Worm (Caenorhabditis elegans) whole organism, L1 larva: ENCODE measurements around the gene oac-14.
A peak's percentile ranks its signal among the peaks of the same experiment; 100 is the strongest.
"Not testable (repeated sequence)": the region's sequence is repeated elsewhere in the genome, so short reads cannot be mapped to it uniquely, and the experiment has no call there.

Experiments
- C04F5.9 ChIP-seq: sonication (generic microtip); optimal IDR thresholded peaks from 2 replicates; lab custom pipeline; 2016; ENCODE audit warnings: missing genetic modification characterization, missing compliant biosample characterization
- C16A3.4 ChIP-seq: fragments of 150-350 bp; optimal IDR thresholded peaks from 2 replicates; lab custom pipeline; 2014; ENCODE audit warnings: missing biosample characterization, missing genetic modification characterization
- Y116A8C.19 ChIP-seq: sonication (generic microtip); optimal IDR thresholded peaks from 2 replicates; lab custom pipeline; 2016; ENCODE audit warnings: missing compliant biosample characterization, missing genetic modification characterization, borderline replicate concordance
- aha-1 ChIP-seq: fragments of 150-350 bp; optimal IDR thresholded peaks from 2 replicates; lab custom pipeline; 2014; ENCODE audit warnings: missing biosample characterization, missing genetic modification characterization
- alr-1 ChIP-seq: fragments of 200-800 bp; sonication (Bioruptor generic); optimal IDR thresholded peaks from 2 replicates; lab custom pipeline; 2018; ENCODE audit warnings: borderline replicate concordance, mild to moderate bottlenecking, missing genetic modification characterization, missing compliant biosample characterization
- aly-2 ChIP-seq: fragments of 150-350 bp; optimal IDR thresholded peaks from 2 replicates; lab custom pipeline; 2014; ENCODE audit warnings: missing biosample characterization, missing genetic modification characterization
- blmp-1 ChIP-seq: fragments of 150-350 bp; optimal IDR thresholded peaks from 2 replicates; lab custom pipeline; 2014; ENCODE audit warnings: missing biosample characterization, missing genetic modification characterization
- ceh-82 ChIP-seq, 3 experiments: fragments of 150-350 bp in 1 of 3; sonication (generic microtip) in 2 of 3; optimal IDR thresholded peaks; 2 replicates each; lab custom pipeline; 2014 to 2017; ENCODE audit warnings: missing biosample characterization in 3 of 3, missing genetic modification characterization in 3 of 3
- ces-1 ChIP-seq: fragments of 150-350 bp; optimal IDR thresholded peaks from 2 replicates; lab custom pipeline; 2014; ENCODE audit warnings: missing biosample characterization, missing genetic modification reagents, missing genetic modification characterization
- efl-1 ChIP-seq, 4 experiments: fragments of 150-350 bp; optimal IDR thresholded peaks in 3 of 4; peaks in 1 of 4; 1 replicate in 1 of 4; 2 replicates in 3 of 4; lab custom pipeline; 2014; ENCODE audit warnings: missing biosample characterization in 2 of 4, missing genetic modification characterization in 2 of 4, missing genetic modification reagents in 2 of 4
- egl-13 ChIP-seq: sonication (generic microtip); optimal IDR thresholded peaks from 2 replicates; lab custom pipeline; 2016; ENCODE audit warnings: missing genotype, missing genetic modification reagents, missing genetic modification characterization, missing compliant biosample characterization
- fkh-8 ChIP-seq: sonication (generic microtip); optimal IDR thresholded peaks from 2 replicates; lab custom pipeline; 2016; ENCODE audit warnings: mild to moderate bottlenecking, missing genetic modification characterization, missing compliant biosample characterization
- fos-1 ChIP-seq: fragments of 150-350 bp; optimal IDR thresholded peaks from 2 replicates; lab custom pipeline; 2014; ENCODE audit warnings: missing biosample characterization, missing genetic modification characterization
- hlh-4 ChIP-seq: sonication (generic microtip); optimal IDR thresholded peaks from 2 replicates; lab custom pipeline; 2016; ENCODE audit warnings: mild to moderate bottlenecking, missing genetic modification characterization, missing compliant biosample characterization
- hpl-2 ChIP-seq: fragments of 150-350 bp; optimal IDR thresholded peaks from 2 replicates; lab custom pipeline; 2014; ENCODE audit warnings: missing biosample characterization, missing genetic modification reagents, missing genetic modification characterization
- irx-1 ChIP-seq: sonication (generic microtip); optimal IDR thresholded peaks from 2 replicates; lab custom pipeline; 2016; ENCODE audit warnings: missing genetic modification characterization, missing compliant biosample characterization
- isw-1 ChIP-seq: fragments of 200-800 bp; sonication (Bioruptor generic); IDR thresholded peaks from 2 replicates; pipeline ENCODE4 v1.3.6; 2022; ENCODE audit warnings: missing genetic modification characterization, missing compliant biosample characterization
- jun-1 ChIP-seq: fragments of 150-350 bp; optimal IDR thresholded peaks from 2 replicates; lab custom pipeline; 2014; ENCODE audit warnings: missing biosample characterization, missing genetic modification reagents, missing genetic modification characterization
- lin-13 ChIP-seq: fragments of 150-350 bp; optimal IDR thresholded peaks from 2 replicates; lab custom pipeline; 2014; ENCODE audit warnings: missing biosample characterization, missing genetic modification reagents, missing genetic modification characterization
- lin-14 ChIP-seq: fragments of 200-800 bp; sonication (Bioruptor generic); optimal IDR thresholded peaks from 2 replicates; lab custom pipeline; 2018; ENCODE audit warnings: mild to moderate bottlenecking, missing genetic modification characterization, moderate library complexity, missing compliant biosample characterization
- lin-39 ChIP-seq: fragments of 150-350 bp; optimal IDR thresholded peaks from 2 replicates; lab custom pipeline; 2014; ENCODE audit warnings: missing biosample characterization, missing genetic modification reagents, missing genetic modification characterization
- lir-3 ChIP-seq: sonication (generic microtip); optimal IDR thresholded peaks from 2 replicates; lab custom pipeline; 2016; ENCODE audit warnings: mild to moderate bottlenecking, missing genetic modification characterization, moderate library complexity, missing compliant biosample characterization; ENCODE audit not compliant: poor library complexity
- lsy-2 ChIP-seq, 2 experiments: fragments of 150-350 bp; optimal IDR thresholded peaks; 2 replicates each; lab custom pipeline; 2014; ENCODE audit warnings: missing biosample characterization in 2 of 2, missing genetic modification characterization in 2 of 2
- mdl-1 ChIP-seq, 2 experiments: fragments of 150-350 bp; optimal IDR thresholded peaks; 2 replicates each; lab custom pipeline; 2014 to 2017; ENCODE audit warnings: missing biosample characterization in 2 of 2, missing genetic modification characterization in 2 of 2, inconsistent platforms in 1 of 2
- nhr-12 ChIP-seq: sonication (generic microtip); optimal IDR thresholded peaks from 2 replicates; lab custom pipeline; 2017; ENCODE audit warnings: missing biosample characterization, missing genetic modification characterization
- nhr-19 ChIP-seq: fragments of 200-800 bp; sonication (Bioruptor generic); conservative IDR thresholded peaks from 2 replicates; pipeline ENCODE4 v1.3.6; 2022; ENCODE audit warnings: missing genetic modification characterization, missing compliant biosample characterization
- nhr-20 ChIP-seq: sonication (generic microtip); optimal IDR thresholded peaks from 2 replicates; lab custom pipeline; 2016; ENCODE audit warnings: mild to moderate bottlenecking, missing genetic modification characterization, missing compliant biosample characterization
- nhr-28 ChIP-seq: fragments of 150-350 bp; optimal IDR thresholded peaks from 2 replicates; lab custom pipeline; 2014; ENCODE audit warnings: missing biosample characterization, missing genetic modification characterization
- nhr-47 ChIP-seq: sonication (generic microtip); optimal IDR thresholded peaks from 2 replicates; lab custom pipeline; 2016; ENCODE audit warnings: mild to moderate bottlenecking, missing genetic modification characterization, moderate library complexity, missing compliant biosample characterization
- nhr-71 ChIP-seq: sonication (generic microtip); optimal IDR thresholded peaks from 2 replicates; lab custom pipeline; 2016; ENCODE audit warnings: mild to moderate bottlenecking, missing genetic modification characterization, moderate library complexity, missing compliant biosample characterization
- nhr-76 ChIP-seq: sonication (generic microtip); optimal IDR thresholded peaks from 2 replicates; lab custom pipeline; 2017; ENCODE audit warnings: missing biosample characterization, missing genetic modification characterization
- nhr-77 ChIP-seq: fragments of 150-350 bp; optimal IDR thresholded peaks from 2 replicates; lab custom pipeline; 2014; ENCODE audit warnings: missing biosample characterization, missing genetic modification characterization
- nhr-84 ChIP-seq: sonication (generic microtip); optimal IDR thresholded peaks from 2 replicates; lab custom pipeline; 2017; ENCODE audit warnings: missing biosample characterization, missing genetic modification characterization
- nhr-90 ChIP-seq: sonication (generic microtip); optimal IDR thresholded peaks from 2 replicates; lab custom pipeline; 2016; ENCODE audit warnings: mild to moderate bottlenecking, missing genetic modification characterization, missing compliant biosample characterization; ENCODE audit not compliant: poor library complexity
- pag-3 ChIP-seq: sonication (generic microtip); optimal IDR thresholded peaks from 2 replicates; lab custom pipeline; 2017; ENCODE audit warnings: missing genetic modification characterization, mild to moderate bottlenecking, missing compliant biosample characterization, antibody characterized with exemption, borderline replicate concordance; ENCODE audit not compliant: insufficient read depth
- rnt-1 ChIP-seq: sonication (generic microtip); optimal IDR thresholded peaks from 2 replicates; lab custom pipeline; 2016; ENCODE audit warnings: mild to moderate bottlenecking, missing genetic modification characterization, moderate library complexity, missing compliant biosample characterization
- skn-1 ChIP-seq: fragments of 150-350 bp; optimal IDR thresholded peaks from 2 replicates; lab custom pipeline; 2014; ENCODE audit warnings: missing biosample characterization, missing genetic modification characterization
- snpc-4 ChIP-seq: fragments of 150-350 bp; optimal IDR thresholded peaks from 2 replicates; lab custom pipeline; 2014; ENCODE audit warnings: missing biosample characterization, missing genetic modification characterization
- sup-37 ChIP-seq: fragments of 200-800 bp; sonication (Bioruptor generic); optimal IDR thresholded peaks from 2 replicates; lab custom pipeline; 2018; ENCODE audit warnings: mild to moderate bottlenecking, missing genetic modification characterization, missing compliant biosample characterization
- unc-130 ChIP-seq: fragments of 150-350 bp; optimal IDR thresholded peaks from 2 replicates; lab custom pipeline; 2017; ENCODE audit warnings: missing biosample characterization, missing genetic modification characterization, inconsistent platforms
- unc-98 ChIP-seq: fragments of 200-800 bp; sonication (Bioruptor generic); IDR thresholded peaks from 2 replicates; pipeline ENCODE4 v1.3.6; 2022; ENCODE audit warnings: missing genetic modification characterization, missing compliant biosample characterization
- ztf-11 ChIP-seq, 2 experiments: sonication (generic microtip); optimal IDR thresholded peaks; 2 replicates each; lab custom pipeline; 2016 to 2017; ENCODE audit warnings: missing genetic modification characterization in 2 of 2, missing biosample characterization in 1 of 2, missing compliant biosample characterization in 1 of 2

oac-14 gene

ce11 chrX:10145011-10145410 lies 3.2 kb upstream of the oac-14 start (continued):
- TF ChIP-seq unc-98 (GFP tag; lab: Robert Waterston, UW) (0 out of 2 replicates have a peak, but pooled peaks have one; percentile 18), aly-2 (tag; lab: Kevin White, UChicago) (no peak), Y116A8C.19 (tag; lab: Kevin White, UChicago) (no peak), lin-14 (GFP tag; lab: Kevin White, UChicago) (peak; percentile 71), alr-1 (no peak), hlh-4 (tag; lab: Kevin White, UChicago) (no peak), hpl-2 (GFP tag; lab: Kevin White, UChicago) (no peak), ztf-11 (tag; optimal IDR thresholded peaks at IDR 0.05; lab: Kevin White, UChicago) (peak in 1 of 2 experiments; percentile 46), nhr-19 (GFP tag; lab: Robert Waterston, UW) (peak; percentile 74), sup-37 (peak; percentile 1)

- TF ChIP-seq nhr-90 (tag; lab: Kevin White, UChicago) (no peak), ces-1 (GFP tag; lab: Kevin White, UChicago) (no peak), ztf-11 (tag; optimal IDR thresholded peaks at IDR 0.05; lab: Kevin White, UChicago) (no peak), C04F5.9 (tag; lab: Kevin White, UChicago) (no peak)
Measured at ce11 chrX:10141264-10141663, 549 bp downstream of the oac-14 start.

- TF ChIP-seq nhr-71 (tag; lab: Kevin White, UChicago) (peak; percentile 28), fkh-8 (tag; lab: Kevin White, UChicago) (peak; percentile 45), skn-1 (tag; lab: Kevin White, UChicago) (peak; percentile 25), blmp-1 (tag; lab: Kevin White, UChicago) (peak; percentile 52), pag-3 (tag; lab: Kevin White, UChicago) (no peak)
Measured at ce11 chrX:10138494-10138893, 3.3 kb downstream of the oac-14 start, which contains the start of gene moc-1. TSS of gene moc-1 (minus strand) at chrX:10138620.

- TF ChIP-seq nhr-28 (tag; lab: Kevin White, UChicago) (no peak), lin-39 (no peak), aha-1 (tag; lab: Kevin White, UChicago) (no peak), nhr-12 (tag; lab: Kevin White, UChicago) (no peak), nhr-84 (tag; lab: Kevin White, UChicago) (no peak), mdl-1 (tag; optimal IDR thresholded peaks at IDR 0.05; lab: Kevin White, UChicago) (no peak), jun-1 (tag; lab: Kevin White, UChicago) (no peak), nhr-76 (no peak), ces-1 (GFP tag; lab: Kevin White, UChicago) (no peak), snpc-4 (tag; lab: Kevin White, UChicago) (no peak), isw-1 (GFP tag; lab: Robert Waterston, UW) (no peak)
Measured at ce11 chrX:10133082-10133481, 8.7 kb downstream of the oac-14 start, which contains the start of gene unc-58. TSS of gene unc-58 (minus strand) at chrX:10133182.

ce11 chrX:10132546-10133032 lies 9.2 kb downstream of the oac-14 start:
- TF ChIP-seq lsy-2 (tag; optimal IDR thresholded peaks at IDR 0.05; lab: Kevin White, UChicago), result peak in 1 of 2 experiments; percentile 59
- peak; percentile 64 for TF ChIP-seq nhr-19 (GFP tag; lab: Robert Waterston, UW)
- TF ChIP-seq nhr-20 (tag; lab: Kevin White, UChicago), result peak; percentile 50
- TF ChIP-seq jun-1 (tag; lab: Kevin White, UChicago), result peak; percentile 26
- TF ChIP-seq lin-13 (GFP tag; lab: Kevin White, UChicago), result peak; percentile 30
- TF ChIP-seq nhr-77 (tag; lab: Kevin White, UChicago), result peak; percentile 40
- TF ChIP-seq C16A3.4 (tag; lab: Kevin White, UChicago), result peak; percentile 54
- TF ChIP-seq rnt-1 (tag; lab: Kevin White, UChicago), result peak; percentile 64
- peak in 2 of 3 experiments; percentile 32 to 53 for TF ChIP-seq ceh-82 (tag; optimal IDR thresholded peaks at IDR 0.05; lab: Kevin White, UChicago)
- TF ChIP-seq egl-13 (tag; lab: Kevin White, UChicago), result peak; percentile 13
- TF ChIP-seq nhr-71 (tag; lab: Kevin White, UChicago), result peak; percentile 59
- peak; percentile 57 for TF ChIP-seq nhr-90 (tag; lab: Kevin White, UChicago)
- peak; percentile 73 for TF ChIP-seq nhr-47 (tag; lab: Kevin White, UChicago)
- TF ChIP-seq lir-3, result peak; percentile 42
- peak; percentile 60 for TF ChIP-seq lin-14 (GFP tag; lab: Kevin White, UChicago)
- peak; percentile 27 for TF ChIP-seq skn-1 (tag; lab: Kevin White, UChicago)
- TF ChIP-seq fos-1 (tag; lab: Kevin White, UChicago), result peak; percentile 29
- not testable (repeated sequence) for TF ChIP-seq efl-1 (optimal IDR thresholded peaks at IDR 0.05; lab: Kevin White, UChicago)
- peak in 1 of 2 experiments; percentile 61 for TF ChIP-seq efl-1 (GFP tag; optimal IDR thresholded peaks at IDR 0.05 in 1 of 2; lab: Kevin White, UChicago)
- TF ChIP-seq unc-130 (tag; lab: Kevin White, UChicago), result peak; percentile 6
- TF ChIP-seq blmp-1 (tag; lab: Kevin White, UChicago), result peak; percentile 31
- peak; percentile 45 for TF ChIP-seq irx-1 (tag; lab: Kevin White, UChicago)
